Fruit fly (Drosophila melanogaster): ENCODE results near the gene CG12985.
A peak's percentile ranks its signal among the peaks of the same experiment; 100 is the strongest.

CG12985 gene

DNA sequence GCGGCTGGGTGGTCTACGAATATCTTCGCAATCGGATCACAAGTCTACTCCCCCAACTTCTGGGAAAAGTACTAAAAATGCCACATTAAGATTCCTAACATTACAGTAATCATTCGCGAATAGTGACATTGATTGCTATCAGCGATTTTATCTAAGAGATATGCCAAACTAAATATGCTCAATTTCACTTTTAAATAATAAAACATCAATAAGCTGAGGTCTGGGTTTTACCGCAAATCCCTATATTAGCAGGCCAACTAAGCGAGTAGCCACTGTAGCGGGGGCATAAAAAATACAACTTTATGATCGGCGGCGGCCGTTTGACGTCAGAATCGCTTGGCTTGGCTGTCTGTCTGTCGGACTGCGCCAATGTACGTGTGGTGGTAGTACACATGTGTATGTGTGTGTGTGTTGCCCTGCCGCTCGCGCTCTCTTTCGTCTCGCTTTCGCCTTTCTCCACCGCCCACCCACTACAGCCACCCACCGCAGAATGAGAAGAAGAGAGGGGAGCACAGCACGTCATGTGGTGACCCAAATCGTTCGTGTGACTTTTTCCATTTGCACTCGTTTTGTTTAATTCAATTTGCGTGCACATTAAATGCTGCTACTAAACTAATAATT, 3.1 kb upstream of the CG12985 start:
- peak; percentile 81 for TF ChIP-seq CG9948 (tag; optimal IDR thresholded peaks at IDR 0.05)
- TF ChIP-seq Pif1A (GFP tag; optimal IDR thresholded peaks at IDR 0.05): peak; percentile 79
- peak; percentile 95 for TF ChIP-seq CG32121 (GFP tag; IDR thresholded peaks at IDR 0.05)
- peak; percentile 70 for TF ChIP-seq CG17806 (tag; optimal IDR thresholded peaks at IDR 0.05)
- peak; percentile 84 for TF ChIP-seq CG10348 (GFP tag; IDR thresholded peaks at IDR 0.05)
- TF ChIP-seq CG13204 (GFP tag; optimal IDR thresholded peaks at IDR 0.05): peak; percentile 75
- peak; percentile 90 for TF ChIP-seq CG12605 (GFP tag; IDR thresholded peaks at IDR 0.05)
- peak; percentile 76 for TF ChIP-seq CG8159 (tag; optimal IDR thresholded peaks at IDR 0.05)
- TF ChIP-seq rn (GFP tag; IDR thresholded peaks at IDR 0.05): peak; percentile 79
- no peak for TF ChIP-seq D1 (tag; optimal IDR thresholded peaks at IDR 0.05)
- TF ChIP-seq fd96Ca (GFP tag; IDR thresholded peaks at IDR 0.05): peak; percentile 95
- TF ChIP-seq Snoo (tag; optimal IDR thresholded peaks at IDR 0.05): peak; percentile 92
- TF ChIP-seq Ets98B (GFP tag; IDR thresholded peaks at IDR 0.05): peak; percentile 94
- TF ChIP-seq CG8301 (tag; optimal IDR thresholded peaks at IDR 0.05): peak; percentile 85
- TF ChIP-seq CG15710 (tag; optimal IDR thresholded peaks at IDR 0.05): peak; percentile 81
- TF ChIP-seq CG14655 (GFP tag; optimal IDR thresholded peaks at IDR 0.05): peak; percentile 82
- TF ChIP-seq CG4496 (GFP tag; IDR thresholded peaks at IDR 0.05): peak; percentile 97
- no peak for TF ChIP-seq EcR (GFP tag; optimal IDR thresholded peaks at IDR 0.05)
- TF ChIP-seq Pif1B (GFP tag; optimal IDR thresholded peaks at IDR 0.05): peak; percentile 84
- TF ChIP-seq CG34367 (tag; optimal IDR thresholded peaks at IDR 0.05): peak; percentile 78
- TF ChIP-seq gl (tag; optimal IDR thresholded peaks at IDR 0.05): peak; percentile 56

- TF ChIP-seq CG17806 (tag; optimal IDR thresholded peaks at IDR 0.05): peak; percentile 21
- peak; percentile 89 for TF ChIP-seq CG4496 (GFP tag; IDR thresholded peaks at IDR 0.05)
- TF ChIP-seq rn (GFP tag; IDR thresholded peaks at IDR 0.05): peak; percentile 68
- TF ChIP-seq CG32121 (GFP tag; IDR thresholded peaks at IDR 0.05): peak; percentile 78; the same call in 1 of the 2 replicates
- TF ChIP-seq CG12605 (GFP tag; IDR thresholded peaks at IDR 0.05): 0 out of 2 replicates have a peak, but pooled peaks have one; percentile 33
- TF ChIP-seq gl (tag; optimal IDR thresholded peaks at IDR 0.05): no peak
- TF ChIP-seq CG8159 (tag; optimal IDR thresholded peaks at IDR 0.05): peak; percentile 25
- TF ChIP-seq EcR (GFP tag; optimal IDR thresholded peaks at IDR 0.05): peak; percentile 81
- TF ChIP-seq CG9948 (tag; optimal IDR thresholded peaks at IDR 0.05): peak; percentile 27
- peak; percentile 38 for TF ChIP-seq CG15710 (tag; optimal IDR thresholded peaks at IDR 0.05)
- peak; percentile 9 for TF ChIP-seq Pif1A (GFP tag; optimal IDR thresholded peaks at IDR 0.05)
- TF ChIP-seq CG10348 (GFP tag; IDR thresholded peaks at IDR 0.05): 0 out of 2 replicates have a peak, but pooled peaks have one; percentile 44
- no peak for TF ChIP-seq D1 (tag; optimal IDR thresholded peaks at IDR 0.05)
- peak; percentile 53 for TF ChIP-seq Snoo (tag; optimal IDR thresholded peaks at IDR 0.05)
- TF ChIP-seq Ets98B (GFP tag; IDR thresholded peaks at IDR 0.05): peak; percentile 86
- TF ChIP-seq CG34367 (tag; optimal IDR thresholded peaks at IDR 0.05): no peak
- TF ChIP-seq CG8301 (tag; optimal IDR thresholded peaks at IDR 0.05): peak; percentile 67
- TF ChIP-seq CG13204 (GFP tag; optimal IDR thresholded peaks at IDR 0.05): peak; percentile 66
- peak; percentile 90 for TF ChIP-seq fd96Ca (GFP tag; IDR thresholded peaks at IDR 0.05)
- TF ChIP-seq Pif1B (GFP tag; optimal IDR thresholded peaks at IDR 0.05): no peak
- peak; percentile 62 for TF ChIP-seq CG14655 (GFP tag; optimal IDR thresholded peaks at IDR 0.05)
Measured at dm6 chrX:17881138-17882121, 2.1 kb upstream of the CG12985 start.

dm6 chrX:17882769-17883168, 749 bp upstream of the CG12985 start:
- no peak for TF ChIP-seq CG9948 (tag; optimal IDR thresholded peaks at IDR 0.05)
- no peak for TF ChIP-seq CG14655 (GFP tag; optimal IDR thresholded peaks at IDR 0.05)
- no peak for TF ChIP-seq rn (GFP tag; IDR thresholded peaks at IDR 0.05)
- no peak for TF ChIP-seq gl (tag; optimal IDR thresholded peaks at IDR 0.05)
- TF ChIP-seq CG4496 (GFP tag; IDR thresholded peaks at IDR 0.05): no peak
- no peak for TF ChIP-seq fd96Ca (GFP tag; IDR thresholded peaks at IDR 0.05)
- no peak for TF ChIP-seq CG8159 (tag; optimal IDR thresholded peaks at IDR 0.05)
- no peak for TF ChIP-seq CG15710 (tag; optimal IDR thresholded peaks at IDR 0.05)
- TF ChIP-seq CG13204 (GFP tag; optimal IDR thresholded peaks at IDR 0.05): no peak
- no peak for TF ChIP-seq CG10348 (GFP tag; IDR thresholded peaks at IDR 0.05)
- no peak for TF ChIP-seq CG8301 (tag; optimal IDR thresholded peaks at IDR 0.05)

- no peak for TF ChIP-seq CG15710 (tag; optimal IDR thresholded peaks at IDR 0.05)
- 0 out of 3 replicates have a peak, but pooled peaks have one; percentile 12 for TF ChIP-seq CG4496 (GFP tag; IDR thresholded peaks at IDR 0.05)
- no peak for TF ChIP-seq CG10348 (GFP tag; IDR thresholded peaks at IDR 0.05)
- no peak for TF ChIP-seq rn (GFP tag; IDR thresholded peaks at IDR 0.05)
Measured at dm6 chrX:17884567-17884966, 1.0 kb downstream of the CG12985 start.

DNA sequence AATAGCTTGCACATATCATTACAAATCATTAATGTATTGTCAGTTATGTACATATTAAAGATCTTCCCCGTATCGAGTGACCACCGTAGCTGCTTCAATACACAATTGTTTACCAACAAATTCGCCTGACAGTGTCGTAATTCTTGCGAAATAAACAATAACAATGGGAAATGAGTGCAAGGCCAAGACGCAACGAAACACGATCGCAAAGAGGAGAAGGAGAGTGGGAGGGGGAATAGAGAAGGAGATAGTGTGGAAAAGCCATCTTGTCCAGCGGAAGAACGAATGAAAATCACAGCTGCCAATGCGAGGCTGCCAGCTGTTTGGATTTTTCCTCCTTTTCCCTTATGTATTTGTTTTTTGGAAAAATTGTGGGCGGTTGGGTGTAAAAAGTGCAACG, 1.8 kb downstream of the CG12985 start:
- TF ChIP-seq CG17806 (tag; optimal IDR thresholded peaks at IDR 0.05) (no peak), fd96Ca (GFP tag; IDR thresholded peaks at IDR 0.05) (no peak), CG34367 (tag; optimal IDR thresholded peaks at IDR 0.05) (no peak), CG32121 (GFP tag; IDR thresholded peaks at IDR 0.05) (no peak), CG12605 (GFP tag; IDR thresholded peaks at IDR 0.05) (no peak), EcR (GFP tag; optimal IDR thresholded peaks at IDR 0.05) (peak; percentile 37)

Data from whole organism, pupa.